Worm (Caenorhabditis elegans) whole organism, L4 larva: Measurements from ENCODE around the gene parn-1.

Experiments used
- F49E8.2 ChIP-seq: sonication (generic microtip); optimal IDR thresholded peaks from 2 replicates; lab custom pipeline; 2016; ENCODE audit warnings: missing compliant biosample characterization, mild to moderate bottlenecking, missing genetic modification characterization, borderline replicate concordance
- Y105C5A.15 ChIP-seq: fragments of 200-800 bp; sonication (Bioruptor generic); IDR thresholded peaks from 2 replicates; pipeline ENCODE4 v1.3.6; 2022; ENCODE audit warnings: missing genetic modification characterization, missing compliant biosample characterization
- Y75B8A.6 ChIP-seq: fragments of 200-800 bp; sonication (Bioruptor generic); IDR thresholded peaks from 2 replicates; pipeline ENCODE4 v1.3.6; 2022; ENCODE audit warnings: missing genetic modification reagents, missing genetic modification characterization, missing compliant biosample characterization
- ZK337.2 ChIP-seq: fragments of 200-800 bp; sonication (Bioruptor generic); IDR thresholded peaks from 2 replicates; pipeline ENCODE4 v1.3.6; 2022; ENCODE audit warnings: missing genetic modification reagents, missing genetic modification characterization, missing compliant biosample characterization
- aha-1 ChIP-seq: fragments of 150-350 bp; peaks from one replicate; lab custom pipeline; 2014; ENCODE audit warnings: missing biosample characterization, missing genetic modification characterization
- aly-2 ChIP-seq: sonication (generic microtip); optimal IDR thresholded peaks from 2 replicates; lab custom pipeline; 2018; ENCODE audit warnings: missing biosample characterization, missing genetic modification characterization
- arid-1 ChIP-seq: fragments of 200-800 bp; sonication (Bioruptor generic); conservative IDR thresholded peaks from 2 replicates; pipeline ENCODE4 v1.3.6; 2022; ENCODE audit warnings: missing genetic modification reagents, missing genetic modification characterization, missing compliant biosample characterization
- ceh-62 ChIP-seq: sonication (generic microtip); optimal IDR thresholded peaks from 2 replicates; lab custom pipeline; 2017; ENCODE audit warnings: missing biosample characterization, missing genetic modification characterization
- ces-1 ChIP-seq: fragments of 150-350 bp; sonication (generic microtip); optimal IDR thresholded peaks from 4 replicates; lab custom pipeline; 2014; ENCODE audit warnings: missing biosample characterization, missing genetic modification reagents, missing genetic modification characterization
- ctbp-1 ChIP-seq: fragments of 200-800 bp; sonication (Bioruptor generic); IDR thresholded peaks from 2 replicates; pipeline ENCODE4 v1.3.6; 2022; ENCODE audit warnings: missing genetic modification reagents, missing genetic modification characterization, missing compliant biosample characterization
- dmd-6 ChIP-seq: fragments of 200-800 bp; sonication (Bioruptor generic); IDR thresholded peaks from 2 replicates; pipeline ENCODE4 v1.3.6; 2022; ENCODE audit warnings: missing genetic modification reagents, missing genetic modification characterization, missing compliant biosample characterization
- fkh-10 ChIP-seq: fragments of 150-350 bp; optimal IDR thresholded peaks from 2 replicates; lab custom pipeline; 2014; ENCODE audit warnings: missing biosample characterization, missing genetic modification reagents, missing genetic modification characterization
- gei-8 ChIP-seq: fragments of 200-800 bp; sonication (Bioruptor generic); optimal IDR thresholded peaks from 2 replicates; lab custom pipeline; 2018; ENCODE audit warnings: mild to moderate bottlenecking, missing genetic modification characterization, missing compliant biosample characterization
- hif-1 ChIP-seq, 2 experiments: sonication (generic microtip); optimal IDR thresholded peaks; 2 replicates each; lab custom pipeline; 2016 to 2017; ENCODE audit warnings: missing compliant biosample characterization in 2 of 2, missing genetic modification characterization in 2 of 2, missing genetic modification reagents in 2 of 2, missing genotype in 2 of 2, mild to moderate bottlenecking in 1 of 2
- hlh-11 ChIP-seq: fragments of 200-800 bp; sonication (Bioruptor generic); optimal IDR thresholded peaks from 2 replicates; lab custom pipeline; 2018; ENCODE audit warnings: mild to moderate bottlenecking, missing genetic modification characterization, missing compliant biosample characterization
- lin-1 ChIP-seq: fragments of 200-800 bp; sonication (Bioruptor generic); IDR thresholded peaks from 2 replicates; pipeline ENCODE4 v1.3.6; 2022; ENCODE audit warnings: missing genetic modification reagents, missing genetic modification characterization, missing compliant biosample characterization
- lin-13 ChIP-seq: fragments of 150-350 bp; optimal IDR thresholded peaks from 2 replicates; lab custom pipeline; 2014; ENCODE audit warnings: missing biosample characterization, missing genetic modification reagents, missing genetic modification characterization
- mdl-1 ChIP-seq, 2 experiments: fragments of 150-350 bp in 1 of 2; sonication (generic microtip) in 1 of 2; optimal IDR thresholded peaks; 2 replicates each; lab custom pipeline; 2014 to 2017; ENCODE audit warnings: missing biosample characterization in 2 of 2, missing genetic modification characterization in 2 of 2
- mep-1 ChIP-seq: fragments of 150-350 bp; sonication (generic microtip); optimal IDR thresholded peaks from 3 replicates; lab custom pipeline; 2014; ENCODE audit warnings: missing biosample characterization, missing genetic modification characterization
- nhr-77 ChIP-seq: fragments of 150-350 bp; optimal IDR thresholded peaks from 2 replicates; lab custom pipeline; 2014; ENCODE audit warnings: missing biosample characterization, missing genetic modification characterization
- rbr-2 ChIP-seq: sonication (generic microtip); optimal IDR thresholded peaks from 2 replicates; lab custom pipeline; 2016; ENCODE audit warnings: missing genotype, missing genetic modification characterization, missing compliant biosample characterization
- saeg-2 ChIP-seq: fragments of 200-800 bp; sonication (Bioruptor generic); IDR thresholded peaks from 2 replicates; pipeline ENCODE4 v1.3.6; 2022; ENCODE audit warnings: missing genetic modification reagents, missing genetic modification characterization, missing compliant biosample characterization
- sdz-12 ChIP-seq: fragments of 200-800 bp; sonication (Bioruptor generic); optimal IDR thresholded peaks from 2 replicates; lab custom pipeline; 2018; ENCODE audit warnings: mild to moderate bottlenecking, missing genetic modification characterization, missing compliant biosample characterization
- set-16 ChIP-seq: fragments of 200-800 bp; sonication (Bioruptor generic); IDR thresholded peaks from 2 replicates; pipeline ENCODE4 v1.3.6; 2022; ENCODE audit warnings: missing genetic modification reagents, missing genetic modification characterization, missing compliant biosample characterization
- spr-3 ChIP-seq: fragments of 200-800 bp; sonication (Bioruptor generic); optimal IDR thresholded peaks from 2 replicates; lab custom pipeline; 2018; ENCODE audit warnings: mild to moderate bottlenecking, missing genetic modification characterization, missing compliant biosample characterization
- unc-62 ChIP-seq, 3 experiments: fragments of 150-350 bp in 1 of 3; sonication (generic microtip); optimal IDR thresholded peaks in 2 of 3; peaks in 1 of 3; 1 replicate in 1 of 3; 2 replicates in 2 of 3; lab custom pipeline; 2014 to 2017; ENCODE audit warnings: missing biosample characterization in 3 of 3, missing genetic modification characterization in 3 of 3, missing genetic modification reagents in 3 of 3, missing genotype in 1 of 3
- vab-7 ChIP-seq: fragments of 200-800 bp; sonication (Bioruptor generic); IDR thresholded peaks from 2 replicates; pipeline ENCODE4 v1.3.6; 2022; ENCODE audit warnings: missing genetic modification reagents, missing genetic modification characterization, missing compliant biosample characterization
- zag-1 ChIP-seq: fragments of 150-350 bp; optimal IDR thresholded peaks from 2 replicates; lab custom pipeline; 2014; ENCODE audit warnings: missing biosample characterization, missing genetic modification characterization
- zfp-3 ChIP-seq: fragments of 200-800 bp; sonication (Bioruptor generic); conservative IDR thresholded peaks from 2 replicates; pipeline ENCODE4 v1.3.6; 2022; ENCODE audit warnings: missing genetic modification reagents, missing genetic modification characterization, missing compliant biosample characterization

The parn-1 gene

ce11 chrV:12714120-12714519, 19.1 kb upstream of the parn-1 start, which contains the start of gene R11D1.4:
TSS of gene R11D1.4 (minus strand) at chrV:12714220.
- no peak for TF ChIP-seq ctbp-1 (GFP tag; lab: Robert Waterston, UW)
- no peak for TF ChIP-seq zag-1 (tag; lab: Kevin White, UChicago)
- TF ChIP-seq spr-3 (GFP tag; lab: Kevin White, UChicago), result no peak
- TF ChIP-seq ceh-62 (tag; lab: Kevin White, UChicago), result no peak
- TF ChIP-seq gei-8 (GFP tag; lab: Kevin White, UChicago), result no peak
- no peak for TF ChIP-seq vab-7 (GFP tag; lab: Robert Waterston, UW)

ce11 chrV:12711999-12712398, 16.9 kb upstream of the parn-1 start, which contains the start of gene R11D1.3:
TSS of gene R11D1.3 (minus strand) at chrV:12712099.
- no peak for TF ChIP-seq mep-1 (tag; lab: Kevin White, UChicago)
- no peak for TF ChIP-seq zag-1 (tag; lab: Kevin White, UChicago)
- no peak for TF ChIP-seq ZK337.2 (GFP tag; lab: Robert Waterston, UW)
- no peak for TF ChIP-seq sdz-12 (GFP tag; lab: Kevin White, UChicago)
- no peak for TF ChIP-seq fkh-10 (GFP tag; lab: Kevin White, UChicago)
- no peak for TF ChIP-seq aly-2 (tag; lab: Kevin White, UChicago)
- TF ChIP-seq hlh-11 (tag; lab: Kevin White, UChicago), result no peak
- no peak for TF ChIP-seq gei-8 (GFP tag; lab: Kevin White, UChicago)
- TF ChIP-seq mdl-1 (tag; optimal IDR thresholded peaks at IDR 0.05; lab: Kevin White, UChicago), result no peak
- TF ChIP-seq Y105C5A.15, result no peak
- TF ChIP-seq rbr-2 (tag; lab: Kevin White, UChicago), result no peak

ce11 chrV:12708305-12708704, 13.2 kb upstream of the parn-1 start, which contains the start of gene R11D1.2:
TSS of gene R11D1.2 (plus strand) at chrV:12708605.
- TF ChIP-seq saeg-2, result no peak
- TF ChIP-seq zfp-3 (GFP tag; lab: Robert Waterston, UW), result no peak
- TF ChIP-seq dmd-6 (GFP tag; lab: Robert Waterston, UW), result no peak
- TF ChIP-seq unc-62 (GFP tag; optimal IDR thresholded peaks at IDR 0.05 in 1 of 2; lab: Kevin White, UChicago), result no peak
- no peak for TF ChIP-seq unc-62 (tag; optimal IDR thresholded peaks at IDR 0.05; lab: Kevin White, UChicago)
- no peak for TF ChIP-seq lin-13 (GFP tag; lab: Kevin White, UChicago)
- TF ChIP-seq, all 104 proteins: peak for 0

ce11 chrV:12706511-12706910, 11.5 kb upstream of the parn-1 start:
- TF ChIP-seq aha-1 (tag; lab: Kevin White, UChicago) (peak; percentile 80), set-16 (no peak)

ce11 chrV:12704077-12704476, 9.0 kb upstream of the parn-1 start, which contains the start of gene R11D1.1:
TSS of gene R11D1.1 (plus strand) at chrV:12704377.
- TF ChIP-seq Y75B8A.6 (no peak), hif-1 (tag; optimal IDR thresholded peaks at IDR 0.05; lab: Kevin White, UChicago) (no peak), F49E8.2 (tag; lab: Kevin White, UChicago) (no peak), sdz-12 (GFP tag; lab: Kevin White, UChicago) (no peak), lin-1 (GFP tag; lab: Robert Waterston, UW) (no peak), nhr-77 (tag; lab: Kevin White, UChicago) (no peak), unc-62 (GFP tag; optimal IDR thresholded peaks at IDR 0.05 in 1 of 2; lab: Kevin White, UChicago) (peak in 1 of 2 experiments; percentile 34), unc-62 (tag; optimal IDR thresholded peaks at IDR 0.05; lab: Kevin White, UChicago) (no peak)

- TF ChIP-seq arid-1 (GFP tag; lab: Robert Waterston, UW) (no peak), ces-1 (GFP tag; lab: Kevin White, UChicago) (peak; percentile 44), set-16 (no peak)
These were observed 6.6 kb upstream of the parn-1 start for ce11 chrV:12701613-12702012.
